Worm (Caenorhabditis elegans) whole organism, L1 larva: Measurements from ENCODE around the gene Y66C5A.1.

Experiments
- C34B4.2 ChIP-seq: sonication (generic microtip); optimal IDR thresholded peaks from 2 replicates; lab custom pipeline; 2017; ENCODE audit warnings: mild to moderate bottlenecking, missing genetic modification characterization, missing compliant biosample characterization
- F16B12.6 ChIP-seq: fragments of 150-350 bp; optimal IDR thresholded peaks from 2 replicates; lab custom pipeline; 2014; ENCODE audit warnings: missing biosample characterization, missing genetic modification characterization
- Y116A8C.19 ChIP-seq: sonication (generic microtip); optimal IDR thresholded peaks from 2 replicates; lab custom pipeline; 2016; ENCODE audit warnings: missing compliant biosample characterization, missing genetic modification characterization, borderline replicate concordance
- alr-1 ChIP-seq: fragments of 200-800 bp; sonication (Bioruptor generic); optimal IDR thresholded peaks from 2 replicates; lab custom pipeline; 2018; ENCODE audit warnings: borderline replicate concordance, mild to moderate bottlenecking, missing genetic modification characterization, missing compliant biosample characterization
- blmp-1 ChIP-seq: fragments of 150-350 bp; optimal IDR thresholded peaks from 2 replicates; lab custom pipeline; 2014; ENCODE audit warnings: missing biosample characterization, missing genetic modification characterization
- ceh-63 ChIP-seq: fragments of 200-800 bp; sonication (Bioruptor generic); optimal IDR thresholded peaks from 2 replicates; lab custom pipeline; 2018; ENCODE audit warnings: mild to moderate bottlenecking, missing genetic modification characterization, missing compliant biosample characterization
- ceh-8 ChIP-seq: fragments of 200-800 bp; sonication (Bioruptor generic); optimal IDR thresholded peaks from 2 replicates; lab custom pipeline; 2018; ENCODE audit warnings: mild to moderate bottlenecking, missing genetic modification characterization, moderate library complexity, missing compliant biosample characterization
- ceh-82 ChIP-seq, 3 experiments: fragments of 150-350 bp in 1 of 3; sonication (generic microtip) in 2 of 3; optimal IDR thresholded peaks; 2 replicates each; lab custom pipeline; 2014 to 2017; ENCODE audit warnings: missing biosample characterization in 3 of 3, missing genetic modification characterization in 3 of 3
- dsc-1 ChIP-seq: sonication (generic microtip); optimal IDR thresholded peaks from 2 replicates; lab custom pipeline; 2016; ENCODE audit warnings: mild to moderate bottlenecking, missing genetic modification characterization, missing compliant biosample characterization
- efl-1 ChIP-seq, 4 experiments: fragments of 150-350 bp; optimal IDR thresholded peaks in 3 of 4; peaks in 1 of 4; 1 replicate in 1 of 4; 2 replicates in 3 of 4; lab custom pipeline; 2014; ENCODE audit warnings: missing biosample characterization in 2 of 4, missing genetic modification characterization in 2 of 4, missing genetic modification reagents in 2 of 4
- egl-13 ChIP-seq: sonication (generic microtip); optimal IDR thresholded peaks from 2 replicates; lab custom pipeline; 2016; ENCODE audit warnings: missing genotype, missing genetic modification reagents, missing genetic modification characterization, missing compliant biosample characterization
- elt-2 ChIP-seq: sonication (generic microtip); optimal IDR thresholded peaks from 2 replicates; lab custom pipeline; 2016; ENCODE audit warnings: missing genetic modification characterization, mild to moderate bottlenecking, inconsistent platforms, missing compliant biosample characterization, missing genetic modification reagents
- elt-3 ChIP-seq, 6 experiments: fragments of 150-350 bp in 1 of 6; sonication (generic microtip); optimal IDR thresholded peaks; 2 replicates each; lab custom pipeline; 2017 to 2018; ENCODE audit warnings: missing biosample characterization in 6 of 6, missing genetic modification characterization in 6 of 6, inconsistent platforms in 1 of 6
- ets-5 ChIP-seq: fragments of 200-800 bp; sonication (Bioruptor generic); IDR thresholded peaks from 2 replicates; pipeline ENCODE4 v1.3.6; 2022; ENCODE audit warnings: missing genetic modification characterization, missing compliant biosample characterization
- fkh-8 ChIP-seq: sonication (generic microtip); optimal IDR thresholded peaks from 2 replicates; lab custom pipeline; 2016; ENCODE audit warnings: mild to moderate bottlenecking, missing genetic modification characterization, missing compliant biosample characterization
- fos-1 ChIP-seq: fragments of 150-350 bp; optimal IDR thresholded peaks from 2 replicates; lab custom pipeline; 2014; ENCODE audit warnings: missing biosample characterization, missing genetic modification characterization
- hlh-17 ChIP-seq: fragments of 200-800 bp; sonication (Bioruptor generic); optimal IDR thresholded peaks from 2 replicates; lab custom pipeline; 2018; ENCODE audit warnings: missing genetic modification characterization, mild to moderate bottlenecking, missing compliant biosample characterization, moderate library complexity, borderline replicate concordance
- hlh-4 ChIP-seq: sonication (generic microtip); optimal IDR thresholded peaks from 2 replicates; lab custom pipeline; 2016; ENCODE audit warnings: mild to moderate bottlenecking, missing genetic modification characterization, missing compliant biosample characterization
- jun-1 ChIP-seq: fragments of 150-350 bp; optimal IDR thresholded peaks from 2 replicates; lab custom pipeline; 2014; ENCODE audit warnings: missing biosample characterization, missing genetic modification reagents, missing genetic modification characterization
- lin-14 ChIP-seq: fragments of 200-800 bp; sonication (Bioruptor generic); optimal IDR thresholded peaks from 2 replicates; lab custom pipeline; 2018; ENCODE audit warnings: mild to moderate bottlenecking, missing genetic modification characterization, moderate library complexity, missing compliant biosample characterization
- lin-15B ChIP-seq: fragments of 150-350 bp; sonication (generic microtip); optimal IDR thresholded peaks from 3 replicates; lab custom pipeline; 2014; ENCODE audit warnings: missing biosample characterization, missing genetic modification characterization
- lir-3 ChIP-seq: sonication (generic microtip); optimal IDR thresholded peaks from 2 replicates; lab custom pipeline; 2016; ENCODE audit warnings: mild to moderate bottlenecking, missing genetic modification characterization, moderate library complexity, missing compliant biosample characterization; ENCODE audit not compliant: poor library complexity
- lsy-2 ChIP-seq, 2 experiments: fragments of 150-350 bp; optimal IDR thresholded peaks; 2 replicates each; lab custom pipeline; 2014; ENCODE audit warnings: missing biosample characterization in 2 of 2, missing genetic modification characterization in 2 of 2
- mab-9 ChIP-seq: fragments of 200-800 bp; sonication (Bioruptor generic); IDR thresholded peaks from 2 replicates; pipeline ENCODE4 v1.3.6; 2022; ENCODE audit warnings: missing genetic modification reagents, missing genetic modification characterization, missing compliant biosample characterization
- mef-2 ChIP-seq: fragments of 150-350 bp; optimal IDR thresholded peaks from 2 replicates; lab custom pipeline; 2014; ENCODE audit warnings: missing biosample characterization, missing genetic modification characterization
- mep-1 ChIP-seq: fragments of 150-350 bp; optimal IDR thresholded peaks from 2 replicates; lab custom pipeline; 2014; ENCODE audit warnings: missing biosample characterization, missing genetic modification characterization
- nhr-19 ChIP-seq: fragments of 200-800 bp; sonication (Bioruptor generic); conservative IDR thresholded peaks from 2 replicates; pipeline ENCODE4 v1.3.6; 2022; ENCODE audit warnings: missing genetic modification characterization, missing compliant biosample characterization
- nhr-20 ChIP-seq: sonication (generic microtip); optimal IDR thresholded peaks from 2 replicates; lab custom pipeline; 2016; ENCODE audit warnings: mild to moderate bottlenecking, missing genetic modification characterization, missing compliant biosample characterization
- nhr-28 ChIP-seq: fragments of 150-350 bp; optimal IDR thresholded peaks from 2 replicates; lab custom pipeline; 2014; ENCODE audit warnings: missing biosample characterization, missing genetic modification characterization
- nhr-71 ChIP-seq: sonication (generic microtip); optimal IDR thresholded peaks from 2 replicates; lab custom pipeline; 2016; ENCODE audit warnings: mild to moderate bottlenecking, missing genetic modification characterization, moderate library complexity, missing compliant biosample characterization
- nhr-76 ChIP-seq: sonication (generic microtip); optimal IDR thresholded peaks from 2 replicates; lab custom pipeline; 2017; ENCODE audit warnings: missing biosample characterization, missing genetic modification characterization
- nhr-77 ChIP-seq: fragments of 150-350 bp; optimal IDR thresholded peaks from 2 replicates; lab custom pipeline; 2014; ENCODE audit warnings: missing biosample characterization, missing genetic modification characterization
- pag-3 ChIP-seq: sonication (generic microtip); optimal IDR thresholded peaks from 2 replicates; lab custom pipeline; 2017; ENCODE audit warnings: missing genetic modification characterization, mild to moderate bottlenecking, missing compliant biosample characterization, antibody characterized with exemption, borderline replicate concordance; ENCODE audit not compliant: insufficient read depth
- pax-3 ChIP-seq: fragments of 200-800 bp; sonication (Bioruptor generic); optimal IDR thresholded peaks from 2 replicates; lab custom pipeline; 2018; ENCODE audit warnings: mild to moderate bottlenecking, missing genetic modification characterization, moderate library complexity, missing compliant biosample characterization
- pqm-1 ChIP-seq: sonication (generic microtip); optimal IDR thresholded peaks from 3 replicates; lab custom pipeline; 2017; ENCODE audit warnings: missing biosample characterization, missing genetic modification characterization
- skn-1 ChIP-seq: fragments of 150-350 bp; optimal IDR thresholded peaks from 2 replicates; lab custom pipeline; 2014; ENCODE audit warnings: missing biosample characterization, missing genetic modification characterization
- snpc-4 ChIP-seq: fragments of 150-350 bp; optimal IDR thresholded peaks from 2 replicates; lab custom pipeline; 2014; ENCODE audit warnings: missing biosample characterization, missing genetic modification characterization
- sup-37 ChIP-seq: fragments of 200-800 bp; sonication (Bioruptor generic); optimal IDR thresholded peaks from 2 replicates; lab custom pipeline; 2018; ENCODE audit warnings: mild to moderate bottlenecking, missing genetic modification characterization, missing compliant biosample characterization
- swsn-7 ChIP-seq: sonication (generic microtip); optimal IDR thresholded peaks from 2 replicates; lab custom pipeline; 2016; ENCODE audit warnings: missing genetic modification characterization, missing compliant biosample characterization
- tbx-2 ChIP-seq: sonication (generic microtip); optimal IDR thresholded peaks from 2 replicates; lab custom pipeline; 2016; ENCODE audit warnings: missing genetic modification characterization, missing compliant biosample characterization
- unc-30 ChIP-seq: sonication (generic microtip); optimal IDR thresholded peaks from 2 replicates; lab custom pipeline; 2017; ENCODE audit warnings: missing biosample characterization, missing genetic modification characterization
- unc-86 ChIP-seq: sonication (generic microtip); optimal IDR thresholded peaks from 2 replicates; lab custom pipeline; 2016; ENCODE audit warnings: missing genetic modification characterization, missing compliant biosample characterization
- unc-98 ChIP-seq: fragments of 200-800 bp; sonication (Bioruptor generic); IDR thresholded peaks from 2 replicates; pipeline ENCODE4 v1.3.6; 2022; ENCODE audit warnings: missing genetic modification characterization, missing compliant biosample characterization
- zag-1 ChIP-seq: fragments of 150-350 bp; optimal IDR thresholded peaks from 2 replicates; lab custom pipeline; 2014; ENCODE audit warnings: missing biosample characterization, missing genetic modification characterization
- zip-4 ChIP-seq: fragments of 200-800 bp; sonication (Bioruptor generic); optimal IDR thresholded peaks from 2 replicates; lab custom pipeline; 2018; ENCODE audit warnings: mild to moderate bottlenecking, missing genetic modification characterization, moderate library complexity, missing compliant biosample characterization
- ztf-11 ChIP-seq, 2 experiments: sonication (generic microtip); optimal IDR thresholded peaks; 2 replicates each; lab custom pipeline; 2016 to 2017; ENCODE audit warnings: missing genetic modification characterization in 2 of 2, missing biosample characterization in 1 of 2, missing compliant biosample characterization in 1 of 2

The Y66C5A.1 gene

DNA sequence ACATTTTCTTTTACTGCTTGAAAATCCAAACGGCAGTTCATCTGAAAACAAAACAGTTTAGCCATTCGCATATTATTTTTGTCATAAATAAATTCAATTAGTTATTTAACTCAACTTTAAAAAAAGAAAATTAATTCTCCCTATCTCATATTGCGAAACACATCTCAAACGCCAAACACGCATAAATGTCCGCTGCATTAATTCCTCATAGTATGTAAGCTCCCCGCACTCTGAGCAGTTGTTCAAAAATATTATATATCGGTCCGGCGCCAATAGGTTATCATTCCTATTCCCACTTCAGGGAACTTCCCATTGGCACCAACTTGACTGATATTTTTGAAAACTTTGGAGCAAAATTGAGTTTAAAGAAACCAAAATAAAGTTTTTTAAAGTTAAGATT lies 22.9 kb upstream of the Y66C5A.1 start (continued):
- no peak for TF ChIP-seq F16B12.6 (tag; lab: Kevin White, UChicago)
- no peak for TF ChIP-seq C34B4.2 (tag; lab: Kevin White, UChicago)
- TF ChIP-seq efl-1 (optimal IDR thresholded peaks at IDR 0.05; lab: Kevin White, UChicago), result no peak
- TF ChIP-seq efl-1 (GFP tag; optimal IDR thresholded peaks at IDR 0.05 in 1 of 2; lab: Kevin White, UChicago), result no peak
- TF ChIP-seq unc-98, result no peak
- no peak for TF ChIP-seq blmp-1
- TF ChIP-seq hlh-17 (GFP tag; lab: Kevin White, UChicago), result no peak
- peak; percentile 90 for TF ChIP-seq egl-13 (tag; lab: Kevin White, UChicago)
- peak; percentile 33 for TF ChIP-seq jun-1
- no peak for TF ChIP-seq pqm-1 (tag; lab: Kevin White, UChicago)
- TF ChIP-seq hlh-4 (tag; lab: Kevin White, UChicago), result no peak
- TF ChIP-seq pax-3, result peak; percentile 32
- TF ChIP-seq mef-2 (tag; lab: Kevin White, UChicago), result no peak
- TF ChIP-seq elt-2 (tag; lab: Kevin White, UChicago), result no peak
- TF ChIP-seq pag-3 (tag; lab: Kevin White, UChicago), result no peak
- TF ChIP-seq nhr-71, result peak; percentile 62
- no peak for TF ChIP-seq sup-37 (GFP tag; lab: Kevin White, UChicago)
- no peak for TF ChIP-seq nhr-28 (tag; lab: Kevin White, UChicago)
- peak; percentile 26 for TF ChIP-seq nhr-20 (tag; lab: Kevin White, UChicago)
- TF ChIP-seq skn-1 (tag; lab: Kevin White, UChicago), result peak; percentile 36
- TF ChIP-seq unc-30 (tag; lab: Kevin White, UChicago), result no peak
- peak; percentile 72 for TF ChIP-seq zip-4 (GFP tag; lab: Kevin White, UChicago)
- no peak for TF ChIP-seq alr-1
- no peak for TF ChIP-seq ceh-8 (GFP tag; lab: Kevin White, UChicago)
- TF ChIP-seq snpc-4 (tag; lab: Kevin White, UChicago), result peak; percentile 98
- peak; percentile 82 for TF ChIP-seq dsc-1 (tag; lab: Kevin White, UChicago)
- TF ChIP-seq swsn-7 (tag; lab: Kevin White, UChicago), result peak; percentile 67
- no peak for TF ChIP-seq elt-3 (tag; optimal IDR thresholded peaks at IDR 0.05; lab: Kevin White, UChicago)
- TF ChIP-seq lir-3 (tag; lab: Kevin White, UChicago), result peak; percentile 28
- TF ChIP-seq ceh-82 (tag; optimal IDR thresholded peaks at IDR 0.05; lab: Kevin White, UChicago), result peak; percentile 22 to 41 (median 34)
- peak; percentile 20 for TF ChIP-seq nhr-19 (GFP tag; lab: Robert Waterston, UW)
- no peak for TF ChIP-seq fos-1 (tag; lab: Kevin White, UChicago)
- no peak for TF ChIP-seq nhr-77 (tag; lab: Kevin White, UChicago)
- TF ChIP-seq ets-5 (GFP tag; lab: Robert Waterston, UW), result no peak
- no peak for TF ChIP-seq ceh-63
- no peak for TF ChIP-seq lin-15B (tag; lab: Kevin White, UChicago)
- TF ChIP-seq ztf-11 (tag; optimal IDR thresholded peaks at IDR 0.05; lab: Kevin White, UChicago), result no peak
- no peak for TF ChIP-seq zag-1
- no peak for TF ChIP-seq nhr-76 (tag; lab: Kevin White, UChicago)
- TF ChIP-seq fkh-8, result peak; percentile 61
- TF ChIP-seq lin-14, result peak; percentile 31
- no peak for TF ChIP-seq mep-1
- TF ChIP-seq tbx-2, result peak; percentile 29
- no peak for TF ChIP-seq mab-9 (GFP tag; lab: Robert Waterston, UW)
- TF ChIP-seq unc-86 (tag; lab: Kevin White, UChicago), result peak; percentile 42
- peak; percentile 23 to 42 for TF ChIP-seq lsy-2 (tag; optimal IDR thresholded peaks at IDR 0.05; lab: Kevin White, UChicago)
- TF ChIP-seq Y116A8C.19, result no peak
